Worm (Caenorhabditis elegans) whole organism, L4/young adult: ENCODE results near the gene F44G3.7.

Source experiments
- W03F9.2 ChIP-seq: fragments of 150-350 bp; optimal IDR thresholded peaks from 2 replicates; lab custom pipeline; 2014; ENCODE audit warnings: missing biosample characterization, missing genetic modification characterization
- dao-5 ChIP-seq: sonication (generic microtip); optimal IDR thresholded peaks from 2 replicates; lab custom pipeline; 2016; ENCODE audit warnings: missing genotype, missing genetic modification characterization, moderate library complexity, missing compliant biosample characterization
- him-1 ChIP-seq: sonication (generic microtip); optimal IDR thresholded peaks from 2 replicates; lab custom pipeline; 2016; ENCODE audit warnings: missing genotype, missing genetic modification reagents, missing genetic modification characterization, missing compliant biosample characterization

The F44G3.7 gene

DNA sequence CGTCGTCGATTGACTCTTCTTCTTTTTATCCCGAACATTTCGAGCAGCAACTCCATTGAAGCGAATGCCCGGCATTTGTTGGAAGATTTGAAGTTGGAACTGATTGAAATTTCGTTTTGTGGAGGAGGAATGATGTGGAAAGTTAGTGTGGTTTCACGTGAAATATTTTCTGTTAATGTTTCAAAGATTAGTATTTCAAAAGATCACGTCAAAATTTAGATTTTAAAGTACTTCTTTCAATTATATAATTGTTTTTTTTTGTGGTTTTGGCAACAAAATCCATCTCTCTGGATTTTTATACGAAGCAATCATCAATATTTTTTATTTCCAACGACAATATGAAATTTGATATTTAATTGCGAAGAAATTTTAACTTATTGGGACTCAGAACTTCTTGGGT, at the start of gene F44G3.7:
TSS of gene F44G3.7 (minus strand) at position 101 of the 400 bp plus-strand sequence.
- TF ChIP-seq dao-5 (no peak), W03F9.2 (tag; lab: Kevin White, UChicago) (no peak), him-1 (no peak)

- no peak for TF ChIP-seq him-1
- no peak for TF ChIP-seq W03F9.2 (tag; lab: Kevin White, UChicago)
- TF ChIP-seq dao-5, result no peak
Measured at ce11 chrV:16183357-16183756, 46.4 kb upstream of the F44G3.7 start, which contains the start of gene srz-14. Gene srz-14 (plus strand): TSS chrV:16183657.

DNA sequence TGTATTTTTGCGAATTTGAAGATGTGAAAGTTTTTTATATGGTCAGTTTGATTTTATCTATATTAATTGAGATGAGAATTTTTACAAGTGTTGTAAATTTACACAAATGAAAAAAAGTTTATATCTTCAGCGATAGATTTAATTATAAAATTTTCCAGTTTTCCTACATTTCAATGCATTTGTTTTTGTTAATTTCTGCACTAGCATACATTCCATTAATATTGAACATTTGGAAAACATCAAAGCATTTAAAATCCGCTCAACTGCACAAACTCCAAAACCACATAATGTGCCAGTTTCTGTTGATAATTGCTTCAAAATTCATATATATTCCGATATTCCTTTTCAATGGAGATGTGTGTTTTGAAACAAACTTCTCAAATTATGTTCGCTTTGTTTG, 46.0 kb upstream of the F44G3.7 start, which contains the start of gene srh-277:
TSS of gene srh-277 (plus strand) at position 301 of the 400 bp plus-strand sequence.
- no peak for TF ChIP-seq W03F9.2 (tag; lab: Kevin White, UChicago)
- TF ChIP-seq him-1, result no peak
- TF ChIP-seq dao-5, result no peak

DNA sequence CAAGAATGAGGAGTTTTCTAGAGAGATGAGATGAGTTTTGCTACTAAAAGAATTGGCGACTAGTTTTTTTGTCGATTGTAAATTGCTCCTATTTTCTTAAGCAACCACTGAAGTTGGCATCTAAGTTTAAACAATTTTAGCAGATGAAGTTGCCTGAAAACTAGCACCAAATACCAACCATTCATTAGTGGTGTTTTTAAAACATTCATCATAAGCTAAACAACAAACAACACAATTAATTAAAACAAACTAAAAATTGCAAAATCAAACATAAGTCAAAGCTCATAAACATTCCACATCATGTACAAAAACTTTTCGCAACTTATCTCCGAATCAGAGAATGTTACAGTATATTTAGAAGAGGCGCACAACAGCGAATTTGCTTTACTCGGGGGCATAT, 45.2 kb upstream of the F44G3.7 start, which contains the start of gene srz-13:
TSS of gene srz-13 (plus strand) at position 301 of the 400 bp plus-strand sequence.
- TF ChIP-seq dao-5 (no peak), him-1 (no peak), W03F9.2 (tag; lab: Kevin White, UChicago) (no peak)

DNA sequence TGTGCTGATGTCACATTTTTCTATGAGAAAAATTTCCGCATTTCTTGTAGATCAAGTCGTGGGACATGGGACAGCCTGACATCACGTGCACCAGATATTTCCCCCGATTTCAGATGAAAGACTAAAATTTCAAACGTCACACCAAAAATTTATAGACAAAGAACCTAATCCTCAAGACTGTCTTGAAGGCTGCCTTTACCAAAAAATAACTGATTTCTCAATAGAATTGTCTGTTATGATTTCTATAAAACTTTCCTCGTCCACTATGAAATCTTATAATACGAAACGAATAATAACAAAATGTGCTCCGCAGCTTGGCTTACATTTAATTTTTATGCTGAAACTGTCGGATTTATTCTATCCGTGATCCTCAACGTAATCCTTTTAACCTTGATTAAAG, 43.4 kb upstream of the F44G3.7 start, which contains the start of gene str-106:
TSS of gene str-106 (plus strand) at position 301 of the 400 bp plus-strand sequence.
- TF ChIP-seq dao-5 (no peak), W03F9.2 (tag; lab: Kevin White, UChicago) (no peak), him-1 (no peak)

DNA sequence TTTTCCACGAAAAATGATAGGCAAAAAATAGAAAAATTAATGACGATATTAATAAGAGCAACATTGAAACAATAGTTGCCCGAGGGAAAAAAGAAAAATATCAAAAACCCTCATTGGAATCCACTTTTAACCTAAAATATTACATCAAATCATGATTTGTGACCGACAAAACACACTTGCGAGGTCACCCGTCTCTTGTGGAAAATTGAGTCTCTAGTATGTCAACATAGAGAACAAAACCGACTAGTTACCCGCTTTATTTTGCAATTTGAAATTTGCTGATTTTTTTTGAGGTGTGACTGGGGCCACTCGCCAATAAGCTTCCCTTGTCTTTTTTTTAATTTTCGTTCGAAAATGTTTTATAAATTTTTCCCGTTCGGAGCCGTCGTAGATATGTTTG, 38.8 kb upstream of the F44G3.7 start, which contains the start of gene cyp-33D1:
TSS of gene cyp-33D1 (minus strand) at position 101 of the 400 bp plus-strand sequence.
- TF ChIP-seq dao-5, result no peak
- no peak for TF ChIP-seq him-1
- no peak for TF ChIP-seq W03F9.2 (tag; lab: Kevin White, UChicago)

DNA sequence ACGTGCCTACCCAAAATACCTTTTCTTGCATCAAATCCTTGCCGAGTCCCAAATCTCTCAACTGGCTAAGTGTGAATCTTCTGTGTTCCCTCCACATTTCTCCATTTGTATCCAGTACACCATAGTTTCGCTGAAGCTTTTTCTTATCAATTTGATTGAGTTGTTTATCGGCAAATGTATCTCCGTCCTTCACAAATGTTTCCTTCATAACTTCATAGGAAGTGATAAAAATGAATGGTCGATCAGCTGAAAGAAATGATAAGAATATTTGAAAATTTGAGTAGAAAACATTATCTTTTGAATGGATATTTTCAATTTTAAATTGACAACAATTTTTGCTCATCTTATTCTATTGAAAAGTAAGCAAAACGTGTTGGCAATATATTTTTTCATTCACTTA, 38.3 kb upstream of the F44G3.7 start:
- TF ChIP-seq him-1, result no peak
- TF ChIP-seq dao-5, result no peak
- no peak for TF ChIP-seq W03F9.2 (tag; lab: Kevin White, UChicago)

- TF ChIP-seq dao-5, result no peak
- TF ChIP-seq W03F9.2 (tag; lab: Kevin White, UChicago), result no peak
- TF ChIP-seq him-1, result no peak
Measured at ce11 chrV:16174109-16174508, 37.2 kb upstream of the F44G3.7 start.

- no peak for TF ChIP-seq him-1
- TF ChIP-seq W03F9.2 (tag; lab: Kevin White, UChicago), result no peak
- no peak for TF ChIP-seq dao-5
Measured at ce11 chrV:16171721-16172120, 34.8 kb upstream of the F44G3.7 start, which contains the start of gene K05D4.9. Gene K05D4.9 (minus strand): TSS chrV:16171821.

- TF ChIP-seq dao-5 (no peak), him-1 (no peak), W03F9.2 (tag; lab: Kevin White, UChicago) (no peak)
Measured at ce11 chrV:16169026-16169425, 32.1 kb upstream of the F44G3.7 start, which contains the start of gene str-111. Gene str-111 (minus strand): TSS chrV:16169126.

ce11 chrV:16165936-16166335, 29.0 kb upstream of the F44G3.7 start, which contains the start of gene str-108:
Gene str-108 (plus strand): TSS chrV:16166236.
- no peak for TF ChIP-seq him-1
- TF ChIP-seq dao-5, result no peak
- TF ChIP-seq W03F9.2 (tag; lab: Kevin White, UChicago), result no peak

DNA sequence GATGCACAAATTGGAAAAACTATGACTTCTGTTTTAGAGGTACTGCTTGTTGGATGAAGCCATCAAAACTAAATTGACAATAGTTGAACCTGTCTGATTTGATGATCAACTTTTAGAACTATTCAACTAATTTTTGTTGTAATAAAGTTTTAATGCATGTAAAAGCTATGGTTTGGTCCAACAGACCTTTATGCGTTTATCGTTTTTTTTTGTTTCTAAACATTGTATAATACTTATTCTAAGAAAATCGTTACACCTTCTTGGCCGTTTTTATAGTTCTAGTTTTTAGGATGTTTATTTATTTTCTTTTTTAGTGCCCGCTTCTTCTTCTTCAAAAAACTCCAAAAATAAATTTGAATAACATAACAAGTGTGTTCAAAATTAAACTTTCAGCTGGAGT, 26.8 kb upstream of the F44G3.7 start, which contains the start of gene F10A3.12:
TSS of gene F10A3.12 (plus strand) at position 301 of the 400 bp plus-strand sequence.
- TF ChIP-seq dao-5 (no peak), W03F9.2 (tag; lab: Kevin White, UChicago) (no peak), him-1 (no peak)

DNA sequence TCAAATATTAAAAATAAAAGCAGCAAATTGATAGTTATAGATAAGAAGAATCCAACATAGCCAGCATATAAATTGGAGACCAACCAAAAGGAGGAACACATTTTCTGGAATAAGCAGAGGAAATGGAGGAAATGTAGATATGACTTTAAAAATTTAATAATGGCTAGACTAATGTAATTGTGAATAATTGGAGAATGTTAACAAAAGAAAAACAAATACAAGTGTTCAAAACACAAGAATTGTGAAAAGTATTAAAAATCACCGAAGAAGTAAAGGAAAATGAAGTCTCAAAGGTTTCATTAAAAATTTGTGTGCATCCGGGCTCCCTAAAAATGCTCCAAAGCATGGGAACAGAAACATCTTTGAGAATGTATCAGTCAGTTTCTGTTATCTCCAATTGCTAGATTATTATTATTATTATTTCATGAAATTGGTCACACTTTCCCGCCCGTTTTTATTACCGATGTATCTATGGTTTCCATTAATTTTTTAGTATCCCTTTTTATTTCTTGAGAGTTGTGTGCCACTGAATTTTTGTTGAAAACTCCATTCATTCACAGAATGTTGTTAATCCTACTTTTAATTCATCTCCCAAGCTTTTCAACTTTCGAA, 25.3 kb upstream of the F44G3.7 start, which contains the start of the genes str-109 and F10A3.11:
TSS of gene str-109 (minus strand) at position 101 of the 612 bp plus-strand sequence.
TSS of gene F10A3.11 (plus strand) at position 562 of the 612 bp plus-strand sequence.
- TF ChIP-seq dao-5, result no peak
- TF ChIP-seq him-1, result no peak
- TF ChIP-seq W03F9.2 (tag; lab: Kevin White, UChicago), result no peak

DNA sequence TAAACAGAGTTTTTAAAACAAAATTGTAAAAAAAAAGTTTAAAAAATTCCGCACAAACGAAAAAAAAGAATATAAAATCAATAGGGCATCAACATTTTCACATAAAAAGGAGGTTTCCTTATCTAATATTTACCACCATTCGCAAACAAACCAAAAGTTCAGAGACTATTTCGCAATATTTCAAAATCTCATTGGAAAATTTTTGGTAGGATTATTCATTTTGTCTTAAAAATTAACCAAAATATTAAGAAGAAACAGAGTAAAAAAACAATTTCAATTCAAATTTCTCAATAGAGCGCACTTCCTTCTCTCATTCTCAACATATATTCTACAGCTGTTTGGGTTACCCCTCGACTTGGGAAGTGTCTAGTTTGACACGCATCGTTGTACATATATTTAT, 23.1 kb upstream of the F44G3.7 start:
- TF ChIP-seq dao-5, result no peak
- no peak for TF ChIP-seq him-1
- TF ChIP-seq W03F9.2 (tag; lab: Kevin White, UChicago), result no peak

- TF ChIP-seq him-1 (no peak), dao-5 (no peak), W03F9.2 (tag; lab: Kevin White, UChicago) (no peak)
Measured at ce11 chrV:16159594-16159993, 22.7 kb upstream of the F44G3.7 start, which contains the start of gene F10A3.17. Gene F10A3.17 (minus strand): TSS chrV:16159694.
